Worm (Caenorhabditis elegans): ENCODE measurements around the gene slc-25A26.

Gene slc-25A26

ce11 chrIV:8921166-8921565, 9.1 kb upstream of the slc-25A26 start:
- peak; percentile 35 for TF ChIP-seq C34F6.9 (tag; optimal IDR thresholded peaks at IDR 0.05)
- TF ChIP-seq sma-9 (GFP tag; optimal IDR thresholded peaks at IDR 0.05), result peak; percentile 0
- no peak for TF ChIP-seq sma-9 (tag; optimal IDR thresholded peaks at IDR 0.05)
- peak; percentile 14 for TF ChIP-seq fos-1 (tag; optimal IDR thresholded peaks at IDR 0.05)
- TF ChIP-seq ceh-16 (tag; optimal IDR thresholded peaks at IDR 0.05), result no peak

- no peak for TF ChIP-seq mdl-1 (tag; optimal IDR thresholded peaks at IDR 0.05)
- peak in 1 of 2 experiments; percentile 0 for TF ChIP-seq lsy-2 (tag; optimal IDR thresholded peaks at IDR 0.05)
- no peak for TF ChIP-seq lin-39 (tag; optimal IDR thresholded peaks at IDR 0.05)
- TF ChIP-seq F13H6.1 (tag; optimal IDR thresholded peaks at IDR 0.05), result peak; percentile 55
- TF ChIP-seq peb-1 (tag; optimal IDR thresholded peaks at IDR 0.05), result no peak
- TF ChIP-seq mab-5 (tag; optimal IDR thresholded peaks at IDR 0.05), result no peak
- no peak for TF ChIP-seq unc-62 (GFP tag; optimal IDR thresholded peaks at IDR 0.05)
- peak; percentile 41 for TF ChIP-seq crh-2 (tag; optimal IDR thresholded peaks at IDR 0.05)
- no peak for TF ChIP-seq R02D3.7 (tag; optimal IDR thresholded peaks at IDR 0.05)
- TF ChIP-seq snpc-4 (tag; optimal IDR thresholded peaks at IDR 0.05), result no peak
- TF ChIP-seq Y55F3AM.14 (GFP tag; optimal IDR thresholded peaks at IDR 0.05), result no peak
- TF ChIP-seq nhr-21 (tag; optimal IDR thresholded peaks at IDR 0.05), result no peak
- peak; percentile 43 for TF ChIP-seq blmp-1 (tag; optimal IDR thresholded peaks at IDR 0.05; ENCODE audit: insufficient read depth)
- TF ChIP-seq sma-3 (GFP tag; optimal IDR thresholded peaks at IDR 0.05), result peak; percentile 44
- peak; percentile 70 for TF ChIP-seq nhr-129 (tag; optimal IDR thresholded peaks at IDR 0.05)
- no peak for TF ChIP-seq sem-4 (tag; optimal IDR thresholded peaks at IDR 0.05)
- no peak for TF ChIP-seq gmeb-1 (tag; optimal IDR thresholded peaks at IDR 0.05)
- TF ChIP-seq ztf-1 (GFP tag; conservative IDR thresholded peaks at IDR 0.05), result no peak
- TF ChIP-seq fos-1 (tag; optimal IDR thresholded peaks at IDR 0.05), result peak; percentile 56
- TF ChIP-seq lin-13 (GFP tag; optimal IDR thresholded peaks at IDR 0.05), result no peak
- peak; percentile 7 for TF ChIP-seq egl-27 (tag; optimal IDR thresholded peaks at IDR 0.05)
- no peak for TF ChIP-seq elt-1 (tag; optimal IDR thresholded peaks at IDR 0.05)
- TF ChIP-seq nhr-25 (tag; optimal IDR thresholded peaks at IDR 0.05), result peak; percentile 65
- no peak for TF ChIP-seq ceh-16 (tag; optimal IDR thresholded peaks at IDR 0.05)
Measured at ce11 chrIV:8921956-8922355, 8.3 kb upstream of the slc-25A26 start, which contains the start of gene D1046.16. Gene D1046.16 (plus strand): TSS chrIV:8922150.

ce11 chrIV:8923381-8923780, 6.9 kb upstream of the slc-25A26 start:
- TF ChIP-seq ama-1 (optimal IDR thresholded peaks at IDR 0.05) (no peak), zag-1 (tag; optimal IDR thresholded peaks at IDR 0.05) (no peak), mab-5 (tag; optimal IDR thresholded peaks at IDR 0.05) (no peak), nhr-23 (tag; optimal IDR thresholded peaks at IDR 0.05) (no peak), lin-13 (GFP tag; optimal IDR thresholded peaks at IDR 0.05) (no peak), lin-39 (tag; optimal IDR thresholded peaks at IDR 0.05) (no peak)

- TF ChIP-seq blmp-1 (tag; optimal IDR thresholded peaks at IDR 0.05; ENCODE audit: insufficient read depth), result no peak
- TF ChIP-seq mab-5 (tag; optimal IDR thresholded peaks at IDR 0.05), result no peak
- TF ChIP-seq lsy-2 (tag; optimal IDR thresholded peaks at IDR 0.05), result no peak
- no peak for TF ChIP-seq ZK546.5 (tag; optimal IDR thresholded peaks at IDR 0.05)
- no peak for TF ChIP-seq ceh-82 (tag; optimal IDR thresholded peaks at IDR 0.05)
- no peak for TF ChIP-seq skn-1 (tag; optimal IDR thresholded peaks at IDR 0.05)
- TF ChIP-seq alr-1 (tag; optimal IDR thresholded peaks at IDR 0.05), result no peak
- TF ChIP-seq F13H6.1 (tag; optimal IDR thresholded peaks at IDR 0.05), result no peak
Measured at ce11 chrIV:8924126-8924525, 6.1 kb upstream of the slc-25A26 start.

ce11 chrIV:8925990-8926389, 4.3 kb upstream of the slc-25A26 start, which contains the start of the genes D1046.2 and cfim-2:
Gene D1046.2 (minus strand): TSS chrIV:8926067.
Gene cfim-2 (plus strand): TSS chrIV:8926324.
- no peak for TF ChIP-seq ceh-16 (tag; optimal IDR thresholded peaks at IDR 0.05)
- peak; percentile 52 for TF ChIP-seq unc-55 (GFP tag; optimal IDR thresholded peaks at IDR 0.05)
- no peak for TF ChIP-seq ceh-82 (tag; optimal IDR thresholded peaks at IDR 0.05)
- TF ChIP-seq sma-9 (GFP tag; optimal IDR thresholded peaks at IDR 0.05), result no peak
- TF ChIP-seq sma-9 (tag; optimal IDR thresholded peaks at IDR 0.05), result no peak
- peak; percentile 45 for TF ChIP-seq C34F6.9 (tag; optimal IDR thresholded peaks at IDR 0.05)
- no peak for TF ChIP-seq nhr-77 (tag; optimal IDR thresholded peaks at IDR 0.05)
- no peak for TF ChIP-seq fos-1 (tag; optimal IDR thresholded peaks at IDR 0.05)
- peak in 1 of 2 experiments; percentile 51 for TF ChIP-seq lsy-2 (tag; optimal IDR thresholded peaks at IDR 0.05)
- TF ChIP-seq mab-5 (tag; optimal IDR thresholded peaks at IDR 0.05), result no peak
- TF ChIP-seq nhr-11 (tag; optimal IDR thresholded peaks at IDR 0.05), result no peak
- peak; percentile 42 for TF ChIP-seq gmeb-1 (tag; optimal IDR thresholded peaks at IDR 0.05)
- no peak for TF ChIP-seq F13H6.1 (tag; optimal IDR thresholded peaks at IDR 0.05)

Measured in whole organism, L2 larva.